Worm (Caenorhabditis elegans) whole organism, L2 larva: Measurements from ENCODE around the gene tbc-14.
A peak's percentile ranks its signal among the peaks of the same experiment; 100 is the strongest.

Source experiments
- fos-1 ChIP-seq: fragments of 150-350 bp; optimal IDR thresholded peaks from 2 replicates; lab custom pipeline; 2014; ENCODE audit warnings: missing biosample characterization, missing genetic modification characterization
- lsy-2 ChIP-seq, 2 experiments: fragments of 150-350 bp in 1 of 2; sonication (generic microtip) in 1 of 2; optimal IDR thresholded peaks; 2 replicates each; lab custom pipeline; 2014 to 2017; ENCODE audit warnings: missing biosample characterization in 2 of 2, missing genetic modification characterization in 2 of 2
- nhr-11 ChIP-seq: fragments of 150-350 bp; optimal IDR thresholded peaks from 2 replicates; lab custom pipeline; 2014; ENCODE audit warnings: missing biosample characterization, missing genetic modification characterization
- nhr-237 ChIP-seq: fragments of 150-350 bp; optimal IDR thresholded peaks from 2 replicates; lab custom pipeline; 2014; ENCODE audit warnings: missing biosample characterization, missing genetic modification characterization

DNA sequence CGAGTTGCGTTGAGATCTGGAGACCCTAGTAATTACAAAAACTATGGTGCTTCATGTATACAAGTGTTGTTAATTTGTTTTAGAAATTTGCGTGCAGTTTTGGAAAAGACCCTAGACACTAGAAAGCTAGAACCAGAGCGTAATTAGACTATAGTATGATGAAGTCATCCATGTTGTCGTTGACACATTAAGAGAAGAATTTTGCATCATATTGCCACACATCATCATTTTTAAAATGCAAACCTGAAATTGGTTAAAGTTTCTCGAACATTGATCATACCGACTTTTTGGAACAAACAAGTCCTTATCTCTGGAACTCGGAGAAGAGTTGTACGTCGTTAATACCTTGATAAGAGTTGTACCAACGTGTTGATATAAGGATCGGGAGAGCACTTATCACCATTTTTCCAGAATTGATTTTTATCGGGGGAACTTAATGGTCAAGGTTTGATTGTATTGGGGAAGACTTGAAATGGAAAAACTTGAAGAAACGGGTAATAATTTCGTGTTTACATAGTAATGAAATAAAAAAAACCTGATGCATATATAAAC lies 20.5 kb upstream of the tbc-14 start:
- TF ChIP-seq nhr-237 (tag; lab: Kevin White, UChicago): no peak
- no peak for TF ChIP-seq lsy-2 (tag; optimal IDR thresholded peaks at IDR 0.05; lab: Kevin White, UChicago)
- no peak for TF ChIP-seq nhr-11 (tag; lab: Kevin White, UChicago)
- TF ChIP-seq fos-1 (tag; lab: Kevin White, UChicago): peak; percentile 86
